Worm (Caenorhabditis elegans): ENCODE data around the gene srm-3.

The srm-3 gene

DNA sequence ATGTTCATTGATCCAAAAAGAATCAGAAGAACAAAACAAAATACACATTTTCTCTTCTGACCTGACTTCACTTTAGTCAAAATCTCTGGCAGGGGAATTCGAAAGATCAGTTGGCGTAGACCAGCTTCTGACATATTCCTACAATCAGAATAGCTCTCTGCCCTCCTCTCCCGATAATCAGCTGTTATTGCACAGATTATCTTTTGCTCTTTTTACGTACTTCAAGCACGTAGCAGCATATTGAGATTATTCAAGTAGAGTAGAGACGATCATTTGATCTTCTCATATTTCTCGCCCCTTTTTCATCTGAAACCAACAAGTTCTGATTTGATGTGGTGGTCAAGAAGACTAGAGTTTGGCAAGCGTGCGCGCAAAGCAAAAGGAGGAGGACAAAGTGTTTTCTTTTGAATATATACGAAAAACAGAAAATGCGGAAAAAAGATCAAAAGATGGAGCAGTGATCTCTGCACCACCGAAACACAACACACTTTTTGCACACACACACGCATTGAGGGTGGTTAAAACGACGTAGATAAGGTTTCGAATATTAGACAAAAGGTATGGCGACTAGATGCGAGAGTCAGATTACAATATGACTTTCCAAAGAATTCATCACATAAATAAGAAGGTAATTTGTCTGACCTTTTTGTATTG, 25.0 kb downstream of the srm-3 start:
- TF ChIP-seq ets-7 (tag; optimal IDR thresholded peaks at IDR 0.05) (no peak), tbx-37 (GFP tag; conservative IDR thresholded peaks at IDR 0.05) (no peak), tra-4 (tag; optimal IDR thresholded peaks at IDR 0.05) (no peak), ama-1 (optimal IDR thresholded peaks at IDR 0.05) (no peak), sea-1 (GFP tag; conservative IDR thresholded peaks at IDR 0.05) (no peak), B0310.2 (tag; optimal IDR thresholded peaks at IDR 0.05) (no peak), aly-1 (tag; optimal IDR thresholded peaks at IDR 0.05) (no peak), F13C5.2 (tag; optimal IDR thresholded peaks at IDR 0.05) (no peak), hmbx-1 (tag; optimal IDR thresholded peaks at IDR 0.05) (no peak), hnd-1 (tag; optimal IDR thresholded peaks at IDR 0.05) (no peak), ceh-13 (GFP tag; optimal IDR thresholded peaks at IDR 0.05) (no peak), tbx-11 (GFP tag; IDR thresholded peaks at IDR 0.05) (no peak), flt-1 (GFP tag; IDR thresholded peaks at IDR 0.05) (no peak), scrt-1 (GFP tag; IDR thresholded peaks at IDR 0.05) (no peak), ceh-36 (tag; optimal IDR thresholded peaks at IDR 0.05) (no peak)

- TF ChIP-seq pes-1 (GFP tag; IDR thresholded peaks at IDR 0.05) (no peak), flt-1 (GFP tag; IDR thresholded peaks at IDR 0.05) (no peak), ets-7 (tag; optimal IDR thresholded peaks at IDR 0.05) (no peak), hmbx-1 (tag; optimal IDR thresholded peaks at IDR 0.05) (no peak), hmg-4 (GFP tag; optimal IDR thresholded peaks at IDR 0.05) (no peak), tra-4 (tag; optimal IDR thresholded peaks at IDR 0.05) (no peak), ama-1 (optimal IDR thresholded peaks at IDR 0.05) (no peak), hnd-1 (tag; optimal IDR thresholded peaks at IDR 0.05) (no peak), ceh-13 (GFP tag; optimal IDR thresholded peaks at IDR 0.05) (no peak), aly-1 (tag; optimal IDR thresholded peaks at IDR 0.05) (no peak)
Observed at ce11 chrIV:9675572-9675971, 26.8 kb downstream of the srm-3 start, which contains the start of gene nhr-34. nhr-34 (minus strand) TSS chrIV:9675672.

- no peak for TF ChIP-seq ceh-36 (tag; optimal IDR thresholded peaks at IDR 0.05)
- no peak for TF ChIP-seq aly-1 (tag; optimal IDR thresholded peaks at IDR 0.05)
- no peak for TF ChIP-seq pes-1 (GFP tag; IDR thresholded peaks at IDR 0.05)
- no peak for TF ChIP-seq hnd-1 (tag; optimal IDR thresholded peaks at IDR 0.05)
- TF ChIP-seq ama-1 (optimal IDR thresholded peaks at IDR 0.05) = no peak
- no peak for TF ChIP-seq B0310.2 (tag; optimal IDR thresholded peaks at IDR 0.05)
- no peak for TF ChIP-seq tbx-11 (GFP tag; IDR thresholded peaks at IDR 0.05)
- TF ChIP-seq tbx-37 (GFP tag; conservative IDR thresholded peaks at IDR 0.05) = no peak
- no peak for TF ChIP-seq hmbx-1 (tag; optimal IDR thresholded peaks at IDR 0.05)
- no peak for TF ChIP-seq scrt-1 (GFP tag; IDR thresholded peaks at IDR 0.05)
- no peak for TF ChIP-seq ets-7 (tag; optimal IDR thresholded peaks at IDR 0.05)
- TF ChIP-seq sea-1 (GFP tag; conservative IDR thresholded peaks at IDR 0.05) = no peak
- no peak for TF ChIP-seq hmg-4 (GFP tag; optimal IDR thresholded peaks at IDR 0.05)
- no peak for TF ChIP-seq F13C5.2 (tag; optimal IDR thresholded peaks at IDR 0.05)
Observed at ce11 chrIV:9676535-9676934, 27.8 kb downstream of the srm-3 start.

- TF ChIP-seq tra-4 (tag; optimal IDR thresholded peaks at IDR 0.05) (no peak), tbx-37 (GFP tag; conservative IDR thresholded peaks at IDR 0.05) (no peak), scrt-1 (GFP tag; IDR thresholded peaks at IDR 0.05) (no peak), pes-1 (GFP tag; IDR thresholded peaks at IDR 0.05) (no peak), flt-1 (GFP tag; IDR thresholded peaks at IDR 0.05) (no peak), ceh-36 (tag; optimal IDR thresholded peaks at IDR 0.05) (no peak), hmg-4 (GFP tag; optimal IDR thresholded peaks at IDR 0.05) (no peak), sea-1 (GFP tag; conservative IDR thresholded peaks at IDR 0.05) (no peak), aly-1 (tag; optimal IDR thresholded peaks at IDR 0.05) (no peak), hmbx-1 (tag; optimal IDR thresholded peaks at IDR 0.05) (no peak), ama-1 (optimal IDR thresholded peaks at IDR 0.05) (no peak)
Observed at ce11 chrIV:9677226-9677992, 28.6 kb downstream of the srm-3 start.

- TF ChIP-seq aly-1 (tag; optimal IDR thresholded peaks at IDR 0.05) (no peak), hnd-1 (tag; optimal IDR thresholded peaks at IDR 0.05) (no peak), B0310.2 (tag; optimal IDR thresholded peaks at IDR 0.05) (no peak), hmbx-1 (tag; optimal IDR thresholded peaks at IDR 0.05) (no peak), hmg-4 (GFP tag; optimal IDR thresholded peaks at IDR 0.05) (no peak), ceh-13 (GFP tag; optimal IDR thresholded peaks at IDR 0.05) (no peak), pes-1 (GFP tag; IDR thresholded peaks at IDR 0.05) (no peak), tra-4 (tag; optimal IDR thresholded peaks at IDR 0.05) (no peak), flt-1 (GFP tag; IDR thresholded peaks at IDR 0.05) (no peak), ama-1 (optimal IDR thresholded peaks at IDR 0.05) (no peak), ceh-36 (tag; optimal IDR thresholded peaks at IDR 0.05) (no peak), ets-7 (tag; optimal IDR thresholded peaks at IDR 0.05) (no peak)
Observed at ce11 chrIV:9678007-9678406, 29.2 kb downstream of the srm-3 start.

- TF ChIP-seq sea-1 (GFP tag; conservative IDR thresholded peaks at IDR 0.05) (no peak), scrt-1 (GFP tag; IDR thresholded peaks at IDR 0.05) (no peak), ama-1 (optimal IDR thresholded peaks at IDR 0.05) (no peak), hmg-4 (GFP tag; optimal IDR thresholded peaks at IDR 0.05) (no peak), tra-4 (tag; optimal IDR thresholded peaks at IDR 0.05) (no peak), tbx-37 (GFP tag; conservative IDR thresholded peaks at IDR 0.05) (no peak), hnd-1 (tag; optimal IDR thresholded peaks at IDR 0.05) (no peak), aly-1 (tag; optimal IDR thresholded peaks at IDR 0.05) (no peak), pes-1 (GFP tag; IDR thresholded peaks at IDR 0.05) (no peak), tbx-11 (GFP tag; IDR thresholded peaks at IDR 0.05) (no peak), hmbx-1 (tag; optimal IDR thresholded peaks at IDR 0.05) (no peak)
Observed at ce11 chrIV:9679296-9679695, 30.5 kb downstream of the srm-3 start.

- no peak for TF ChIP-seq sea-1 (GFP tag; conservative IDR thresholded peaks at IDR 0.05)
- TF ChIP-seq F13C5.2 (tag; optimal IDR thresholded peaks at IDR 0.05) = no peak
- no peak for TF ChIP-seq tra-4 (tag; optimal IDR thresholded peaks at IDR 0.05)
- TF ChIP-seq flt-1 (GFP tag; IDR thresholded peaks at IDR 0.05) = no peak
- TF ChIP-seq tbx-11 (GFP tag; IDR thresholded peaks at IDR 0.05) = no peak
Observed at ce11 chrIV:9680841-9681240, 32.1 kb downstream of the srm-3 start, which contains the start of gene ins-8. ins-8 (minus strand) TSS chrIV:9680941.
